Worm (Caenorhabditis elegans) whole organism, L4/young adult: ENCODE results near the gene nhr-154.

Experiments used
- dao-5 ChIP-seq: sonication (generic microtip); optimal IDR thresholded peaks from 2 replicates; lab custom pipeline; 2016; ENCODE audit warnings: missing genotype, missing genetic modification characterization, moderate library complexity, missing compliant biosample characterization
- him-1 ChIP-seq: sonication (generic microtip); optimal IDR thresholded peaks from 2 replicates; lab custom pipeline; 2016; ENCODE audit warnings: missing genotype, missing genetic modification reagents, missing genetic modification characterization, missing compliant biosample characterization

ce11 chrV:12100794-12101343 is at the start of gene nhr-154:
- TF ChIP-seq dao-5 (tag; lab: Kevin White, UChicago) (no peak), him-1 (tag; lab: Kevin White, UChicago) (no peak)
